Worm (Caenorhabditis elegans) whole organism, L4 larva: ENCODE results near the gene Y57A10A.14.

ENCODE experiments used
- R02D3.7 ChIP-seq: fragments of 150-350 bp; sonication (generic microtip); optimal IDR thresholded peaks from 3 replicates; lab custom pipeline; 2014; ENCODE audit warnings: missing biosample characterization, missing genetic modification characterization
- T20F7.1 ChIP-seq: fragments of 200-800 bp; sonication (Bioruptor generic); optimal IDR thresholded peaks from 2 replicates; lab custom pipeline; 2018; ENCODE audit warnings: mild to moderate bottlenecking, missing genetic modification characterization, missing compliant biosample characterization
- T26A8.4 ChIP-seq: fragments of 200-800 bp; sonication (Bioruptor generic); IDR thresholded peaks from 2 replicates; pipeline ENCODE4 v1.3.6; 2022; ENCODE audit warnings: missing genetic modification characterization, missing compliant biosample characterization
- Y48G9A.11 ChIP-seq: fragments of 200-800 bp; sonication (Bioruptor generic); IDR thresholded peaks from 2 replicates; pipeline ENCODE4 v1.3.6; 2022; ENCODE audit warnings: missing genetic modification reagents, missing genetic modification characterization, missing compliant biosample characterization
- ceh-28 ChIP-seq: fragments of 150-350 bp; optimal IDR thresholded peaks from 2 replicates; lab custom pipeline; 2014; ENCODE audit warnings: missing biosample characterization, missing genetic modification reagents, missing genetic modification characterization
- ctbp-1 ChIP-seq: fragments of 200-800 bp; sonication (Bioruptor generic); IDR thresholded peaks from 2 replicates; pipeline ENCODE4 v1.3.6; 2022; ENCODE audit warnings: missing genetic modification reagents, missing genetic modification characterization, missing compliant biosample characterization
- daf-16 ChIP-seq, 3 experiments: sonication (generic microtip); optimal IDR thresholded peaks; 2 replicates each; lab custom pipeline; 2016 to 2017; ENCODE audit warnings: missing genetic modification characterization in 3 of 3, missing genetic modification reagents in 3 of 3, mild to moderate bottlenecking in 2 of 3, missing compliant biosample characterization in 2 of 3, missing biosample characterization in 1 of 3, moderate library complexity in 1 of 3
- dmd-6 ChIP-seq: fragments of 200-800 bp; sonication (Bioruptor generic); IDR thresholded peaks from 2 replicates; pipeline ENCODE4 v1.3.6; 2022; ENCODE audit warnings: missing genetic modification reagents, missing genetic modification characterization, missing compliant biosample characterization
- dpl-1 ChIP-seq: fragments of 150-350 bp; optimal IDR thresholded peaks from 2 replicates; lab custom pipeline; 2014; ENCODE audit warnings: missing biosample characterization, missing genetic modification reagents, missing genetic modification characterization
- dve-1 ChIP-seq: sonication (generic microtip); optimal IDR thresholded peaks from 2 replicates; lab custom pipeline; 2017; ENCODE audit warnings: antibody characterized with exemption, mild to moderate bottlenecking, missing genetic modification characterization, missing compliant biosample characterization; ENCODE audit not compliant: insufficient read depth
- egl-43 ChIP-seq: fragments of 200-800 bp; sonication (Bioruptor generic); IDR thresholded peaks from 2 replicates; pipeline ENCODE4 v1.3.6; 2022; ENCODE audit warnings: missing genetic modification reagents, missing genetic modification characterization, missing compliant biosample characterization
- hif-1 ChIP-seq, 2 experiments: sonication (generic microtip); optimal IDR thresholded peaks; 2 replicates each; lab custom pipeline; 2016 to 2017; ENCODE audit warnings: missing compliant biosample characterization in 2 of 2, missing genetic modification characterization in 2 of 2, missing genetic modification reagents in 2 of 2, missing genotype in 2 of 2, mild to moderate bottlenecking in 1 of 2
- hlh-11 ChIP-seq: fragments of 200-800 bp; sonication (Bioruptor generic); optimal IDR thresholded peaks from 2 replicates; lab custom pipeline; 2018; ENCODE audit warnings: mild to moderate bottlenecking, missing genetic modification characterization, missing compliant biosample characterization
- hmg-1.1 ChIP-seq: fragments of 200-800 bp; sonication (Bioruptor generic); IDR thresholded peaks from 2 replicates; pipeline ENCODE4 v1.3.6; 2022; ENCODE audit warnings: missing genetic modification reagents, missing genetic modification characterization, missing compliant biosample characterization
- lin-15B ChIP-seq: fragments of 150-350 bp; sonication (generic microtip); optimal IDR thresholded peaks from 3 replicates; lab custom pipeline; 2014; ENCODE audit warnings: missing biosample characterization, missing genetic modification characterization
- lir-3 ChIP-seq: sonication (generic microtip); optimal IDR thresholded peaks from 2 replicates; lab custom pipeline; 2016; ENCODE audit warnings: mild to moderate bottlenecking, missing genetic modification characterization, missing compliant biosample characterization
- madf-5 ChIP-seq, 2 experiments: fragments of 200-800 bp; sonication (Bioruptor generic); IDR thresholded peaks; 2 replicates each; pipeline ENCODE4 v1.3.6; 2022; ENCODE audit warnings: missing compliant biosample characterization in 2 of 2, missing genetic modification characterization in 2 of 2
- mes-2 ChIP-seq: sonication (generic microtip); optimal IDR thresholded peaks from 2 replicates; lab custom pipeline; 2016; ENCODE audit warnings: missing genotype, mild to moderate bottlenecking, missing genetic modification characterization, missing compliant biosample characterization; ENCODE audit not compliant: poor library complexity, severe bottlenecking
- nhr-102 ChIP-seq: sonication (generic microtip); optimal IDR thresholded peaks from 2 replicates; lab custom pipeline; 2016; ENCODE audit warnings: mild to moderate bottlenecking, missing genetic modification characterization, moderate library complexity, missing compliant biosample characterization
- nhr-237 ChIP-seq: sonication (generic microtip); optimal IDR thresholded peaks from 2 replicates; lab custom pipeline; 2017; ENCODE audit warnings: missing biosample characterization, missing genetic modification characterization
- nhr-28 ChIP-seq: fragments of 150-350 bp; optimal IDR thresholded peaks from 2 replicates; lab custom pipeline; 2014; ENCODE audit warnings: missing biosample characterization, missing genetic modification characterization
- pqm-1 ChIP-seq: sonication (generic microtip); optimal IDR thresholded peaks from 2 replicates; lab custom pipeline; 2017; ENCODE audit warnings: missing biosample characterization, missing genetic modification characterization
- set-16 ChIP-seq: fragments of 200-800 bp; sonication (Bioruptor generic); IDR thresholded peaks from 2 replicates; pipeline ENCODE4 v1.3.6; 2022; ENCODE audit warnings: missing genetic modification reagents, missing genetic modification characterization, missing compliant biosample characterization
- tra-1 ChIP-seq: fragments of 200-800 bp; sonication (Bioruptor generic); IDR thresholded peaks from 2 replicates; pipeline ENCODE4 v1.3.6; 2022; ENCODE audit warnings: missing genetic modification reagents, missing genetic modification characterization, missing compliant biosample characterization
- unc-62 ChIP-seq, 3 experiments: fragments of 150-350 bp in 1 of 3; sonication (generic microtip); optimal IDR thresholded peaks in 2 of 3; peaks in 1 of 3; 1 replicate in 1 of 3; 2 replicates in 2 of 3; lab custom pipeline; 2014 to 2017; ENCODE audit warnings: missing biosample characterization in 3 of 3, missing genetic modification characterization in 3 of 3, missing genetic modification reagents in 3 of 3, missing genotype in 1 of 3
- zag-1 ChIP-seq: fragments of 150-350 bp; optimal IDR thresholded peaks from 2 replicates; lab custom pipeline; 2014; ENCODE audit warnings: missing biosample characterization, missing genetic modification characterization
- zfp-3 ChIP-seq: fragments of 200-800 bp; sonication (Bioruptor generic); conservative IDR thresholded peaks from 2 replicates; pipeline ENCODE4 v1.3.6; 2022; ENCODE audit warnings: missing genetic modification reagents, missing genetic modification characterization, missing compliant biosample characterization
- zip-2 ChIP-seq: fragments of 150-350 bp; optimal IDR thresholded peaks from 2 replicates; lab custom pipeline; 2014; ENCODE audit warnings: missing biosample characterization, missing genetic modification characterization
- ztf-11 ChIP-seq: fragments of 150-350 bp; optimal IDR thresholded peaks from 2 replicates; lab custom pipeline; 2014; ENCODE audit warnings: missing biosample characterization, missing genetic modification characterization

Y57A10A.14 gene

DNA sequence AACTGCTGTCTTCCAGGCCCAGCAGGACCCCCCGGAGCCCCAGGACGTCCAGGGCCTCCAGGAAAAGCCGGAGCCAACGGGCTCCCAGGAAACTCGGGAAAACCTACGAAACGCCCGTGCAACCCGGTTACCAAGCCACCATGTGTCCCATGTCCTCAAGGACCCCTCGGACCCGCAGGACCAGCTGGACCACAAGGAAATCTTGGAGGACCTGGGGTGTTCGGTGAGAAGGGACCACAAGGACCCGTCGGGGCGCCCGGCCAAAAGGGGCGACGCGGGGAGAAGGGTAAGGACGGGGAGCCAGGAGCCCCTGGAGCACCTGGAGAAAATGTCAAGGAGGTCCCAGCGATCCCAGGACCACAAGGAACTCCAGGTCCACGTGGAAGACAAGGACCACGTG is 10.3 kb upstream of the Y57A10A.14 start:
- TF ChIP-seq hlh-11, result no peak
- no peak for TF ChIP-seq hif-1 (tag; optimal IDR thresholded peaks at IDR 0.05; lab: Kevin White, UChicago)
- no peak for TF ChIP-seq hmg-1.1
- TF ChIP-seq T26A8.4 (GFP tag; lab: Robert Waterston, UW), result peak; percentile 22
- peak; percentile 97 for TF ChIP-seq set-16 (GFP tag; lab: Robert Waterston, UW)
- TF ChIP-seq egl-43, result peak; percentile 56; the same call in 1 of the 2 replicates
- no peak for TF ChIP-seq zfp-3 (GFP tag; lab: Robert Waterston, UW)

DNA sequence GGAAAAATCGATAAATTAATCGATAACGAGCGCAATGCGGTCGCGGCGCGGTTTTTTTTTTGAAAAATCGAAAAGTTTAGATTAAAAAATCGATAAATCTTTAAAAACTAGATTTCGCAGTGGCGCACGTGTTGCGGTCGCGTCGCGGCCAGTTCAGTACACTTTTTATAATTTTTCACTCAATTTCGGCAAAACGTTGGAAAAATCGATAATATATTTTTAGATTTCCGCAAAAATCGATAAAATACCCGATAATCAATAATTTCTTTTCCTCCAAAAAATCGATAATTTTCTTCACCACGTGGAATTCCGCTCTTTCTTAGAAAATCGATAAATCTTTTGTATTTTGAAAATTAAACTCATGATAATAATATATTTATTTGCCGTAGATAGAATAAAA is 9.2 kb upstream of the Y57A10A.14 start:
- peak; percentile 93 for TF ChIP-seq ceh-28
- TF ChIP-seq tra-1 (GFP tag; lab: Robert Waterston, UW), result no peak

DNA sequence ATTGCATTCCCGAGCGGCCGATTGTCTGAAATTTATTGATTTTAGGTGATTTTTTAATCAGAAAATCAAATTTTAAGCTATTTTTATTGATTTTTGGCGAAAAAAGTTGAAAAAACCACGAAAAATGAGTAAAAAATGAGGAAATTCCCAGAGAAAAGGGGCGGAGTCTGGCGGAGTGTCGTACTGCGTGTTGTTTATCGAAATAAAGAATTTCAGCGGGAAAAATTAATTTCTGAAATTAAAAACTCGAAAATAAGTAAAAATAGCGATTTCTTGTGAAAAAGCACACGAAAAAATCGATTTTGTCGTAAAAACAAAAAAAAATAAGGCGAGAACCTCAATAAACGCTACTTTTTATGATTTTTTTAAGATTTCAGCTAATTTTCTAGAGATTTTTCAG is 880 bp upstream of the Y57A10A.14 start, which contains the start of gene Y57A10A.13:
Gene Y57A10A.13 (minus strand): TSS at position 46 of the 400 bp plus-strand sequence.
- TF ChIP-seq unc-62 (GFP tag; optimal IDR thresholded peaks at IDR 0.05 in 1 of 2; lab: Kevin White, UChicago) (peak in 1 of 2 experiments; percentile 30), unc-62 (tag; optimal IDR thresholded peaks at IDR 0.05; lab: Kevin White, UChicago) (no peak), lin-15B (tag; lab: Kevin White, UChicago) (no peak), Y48G9A.11 (GFP tag; lab: Robert Waterston, UW) (peak; percentile 66; the same call in 1 of the 2 replicates), dpl-1 (peak; percentile 77)

DNA sequence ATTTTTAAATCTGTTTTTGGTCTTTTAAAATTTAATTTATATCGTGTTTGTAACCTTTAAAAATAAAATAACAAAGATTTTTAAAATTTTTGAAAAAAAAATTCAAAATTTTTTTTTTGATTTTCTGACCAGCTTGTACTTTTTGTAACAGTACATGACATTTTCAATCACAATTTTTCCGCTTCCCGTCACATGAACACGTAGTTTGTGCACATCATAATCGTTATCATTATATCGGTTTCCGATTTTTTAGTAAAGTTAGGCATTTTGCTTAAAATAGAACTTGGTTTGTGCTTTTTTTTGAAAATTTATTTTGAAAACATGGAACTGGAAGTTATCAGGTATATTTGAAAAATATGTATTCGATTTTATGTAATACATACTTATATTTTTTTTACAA is 989 bp downstream of the Y57A10A.14 start:
- TF ChIP-seq dve-1 (tag; lab: Kevin White, UChicago) (peak; percentile 12), dmd-6 (GFP tag; lab: Robert Waterston, UW) (peak; percentile 22; the same call in 1 of the 2 replicates), nhr-28 (tag; lab: Kevin White, UChicago) (peak; percentile 84), daf-16 (GFP tag; optimal IDR thresholded peaks at IDR 0.05; lab: Kevin White, UChicago) (no peak), daf-16 (tag; optimal IDR thresholded peaks at IDR 0.05; lab: Kevin White, UChicago) (peak; percentile 38), T20F7.1 (GFP tag; lab: Kevin White, UChicago) (no peak), zip-2 (tag; lab: Kevin White, UChicago) (no peak), ctbp-1 (GFP tag; lab: Robert Waterston, UW) (no peak), zag-1 (tag; lab: Kevin White, UChicago) (no peak), pqm-1 (tag; lab: Kevin White, UChicago) (peak; percentile 60), nhr-237 (no peak), lir-3 (tag; lab: Kevin White, UChicago) (no peak), ztf-11 (tag; lab: Kevin White, UChicago) (no peak), hlh-11 (peak; percentile 4)

DNA sequence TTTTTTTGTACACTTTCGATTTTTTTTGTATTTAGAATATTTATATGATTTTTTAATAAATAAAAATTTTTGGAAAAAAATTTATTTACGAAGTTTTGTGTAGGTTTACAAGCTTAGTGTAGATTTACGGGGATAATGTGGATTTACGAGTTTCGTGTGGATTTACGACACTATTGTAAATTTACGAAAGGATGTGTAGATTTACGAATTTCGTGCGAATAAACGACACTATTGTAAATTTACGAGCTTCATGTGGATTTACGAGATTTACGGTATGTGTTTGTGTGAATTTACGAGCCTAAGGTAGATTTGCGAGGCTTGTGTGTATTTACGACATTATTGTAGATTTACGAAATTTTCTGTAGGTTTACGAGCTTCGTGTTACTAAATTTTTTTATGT is 3.5 kb downstream of the Y57A10A.14 start:
- TF ChIP-seq dmd-6 (GFP tag; lab: Robert Waterston, UW) (no peak), madf-5 (GFP tag; IDR thresholded peaks at IDR 0.05; lab: Robert Waterston, UW) (no peak), nhr-102 (no peak), R02D3.7 (tag; lab: Kevin White, UChicago) (peak; percentile 23)

DNA sequence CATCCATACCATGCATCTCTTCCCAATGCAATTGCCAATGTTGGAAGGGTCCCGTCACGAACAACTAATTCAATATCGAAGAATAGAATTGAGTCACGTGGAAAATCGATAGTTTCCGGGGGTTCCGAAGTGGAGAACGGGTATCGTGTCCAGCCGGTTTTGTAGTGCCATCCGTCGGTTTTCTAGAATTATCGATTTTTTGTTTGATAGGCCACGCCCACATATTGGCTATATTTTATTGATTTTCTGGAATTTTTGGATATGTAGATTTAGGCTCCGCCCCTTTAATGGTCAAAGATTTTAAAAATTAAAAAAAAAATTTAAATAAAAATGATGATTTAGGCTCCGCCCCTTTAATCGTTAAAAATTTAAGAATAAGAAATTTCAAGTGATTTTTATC is 13.5 kb downstream of the Y57A10A.14 start:
- TF ChIP-seq mes-2 (no peak), ceh-28 (peak; percentile 77)
